Worm (Caenorhabditis elegans) whole organism, L2 larva: Measurements from ENCODE around the gene clec-255.

Experiments used
- C34F6.9 ChIP-seq: fragments of 150-350 bp; optimal IDR thresholded peaks from 2 replicates; lab custom pipeline; 2014; ENCODE audit warnings: missing biosample characterization, missing genetic modification characterization
- F13H6.1 ChIP-seq: sonication (generic microtip); optimal IDR thresholded peaks from 2 replicates; lab custom pipeline; 2016; ENCODE audit warnings: missing genetic modification characterization, missing compliant biosample characterization
- Y55F3AM.14 ChIP-seq: fragments of 200-800 bp; sonication (Bioruptor generic); optimal IDR thresholded peaks from 2 replicates; lab custom pipeline; 2018; ENCODE audit warnings: mild to moderate bottlenecking, missing genetic modification characterization, missing compliant biosample characterization
- ZK546.5 ChIP-seq: sonication (generic microtip); optimal IDR thresholded peaks from 2 replicates; lab custom pipeline; 2017; ENCODE audit warnings: missing biosample characterization, missing genetic modification characterization
- alr-1 ChIP-seq: fragments of 150-350 bp; optimal IDR thresholded peaks from 2 replicates; lab custom pipeline; 2014; ENCODE audit warnings: missing biosample characterization, missing genetic modification characterization
- aly-2 ChIP-seq: fragments of 150-350 bp; optimal IDR thresholded peaks from 2 replicates; lab custom pipeline; 2014; ENCODE audit warnings: missing biosample characterization, missing genetic modification characterization
- ama-1 ChIP-seq: fragments of 150-350 bp; optimal IDR thresholded peaks from 2 replicates; lab custom pipeline; 2018; ENCODE audit warnings: inconsistent platforms
- blmp-1 ChIP-seq: sonication (generic microtip); optimal IDR thresholded peaks from 2 replicates; lab custom pipeline; 2017; ENCODE audit warnings: missing genetic modification characterization, mild to moderate bottlenecking, missing compliant biosample characterization, antibody characterized with exemption, moderate library complexity; ENCODE audit not compliant: insufficient read depth
- ceh-82 ChIP-seq: fragments of 150-350 bp; optimal IDR thresholded peaks from 2 replicates; lab custom pipeline; 2014; ENCODE audit warnings: missing biosample characterization, missing genetic modification characterization
- crh-2 ChIP-seq: sonication (generic microtip); optimal IDR thresholded peaks from 2 replicates; lab custom pipeline; 2017; ENCODE audit warnings: missing biosample characterization, missing genetic modification characterization
- dmd-4 ChIP-seq: sonication (generic microtip); optimal IDR thresholded peaks from 2 replicates; lab custom pipeline; 2017; ENCODE audit warnings: missing biosample characterization, missing genetic modification characterization
- egl-27 ChIP-seq: sonication (generic microtip); optimal IDR thresholded peaks from 3 replicates; lab custom pipeline; 2017; ENCODE audit warnings: missing biosample characterization, missing genetic modification reagents, missing genetic modification characterization
- elt-3 ChIP-seq: sonication (generic microtip); optimal IDR thresholded peaks from 2 replicates; lab custom pipeline; 2017; ENCODE audit warnings: missing biosample characterization, missing genetic modification characterization
- fos-1 ChIP-seq: fragments of 150-350 bp; optimal IDR thresholded peaks from 2 replicates; lab custom pipeline; 2014; ENCODE audit warnings: missing biosample characterization, missing genetic modification characterization
- gmeb-1 ChIP-seq: fragments of 150-350 bp; optimal IDR thresholded peaks from 2 replicates; lab custom pipeline; 2014; ENCODE audit warnings: missing biosample characterization, missing genetic modification characterization
- lin-11 ChIP-seq: fragments of 150-350 bp; sonication (generic microtip); optimal IDR thresholded peaks from 2 replicates; lab custom pipeline; 2014; ENCODE audit warnings: missing biosample characterization, missing genetic modification characterization, inconsistent platforms, mixed read lengths
- lin-13 ChIP-seq: fragments of 150-350 bp; optimal IDR thresholded peaks from 2 replicates; lab custom pipeline; 2014; ENCODE audit warnings: missing biosample characterization, missing genetic modification reagents, missing genetic modification characterization
- lin-39 ChIP-seq: fragments of 150-350 bp; optimal IDR thresholded peaks from 2 replicates; lab custom pipeline; 2014; ENCODE audit warnings: missing biosample characterization, missing genetic modification reagents, missing genetic modification characterization
- lsy-2 ChIP-seq, 2 experiments: fragments of 150-350 bp in 1 of 2; sonication (generic microtip) in 1 of 2; optimal IDR thresholded peaks; 2 replicates each; lab custom pipeline; 2014 to 2017; ENCODE audit warnings: missing biosample characterization in 2 of 2, missing genetic modification characterization in 2 of 2
- mab-5 ChIP-seq: fragments of 150-350 bp; optimal IDR thresholded peaks from 2 replicates; lab custom pipeline; 2014; ENCODE audit warnings: missing biosample characterization, missing genetic modification characterization
- mdl-1 ChIP-seq, 2 experiments: fragments of 150-350 bp in 1 of 2; sonication (generic microtip) in 1 of 2; optimal IDR thresholded peaks; 2 replicates each; lab custom pipeline; 2017; ENCODE audit warnings: missing biosample characterization in 2 of 2, missing genetic modification characterization in 2 of 2
- nhr-10 ChIP-seq: sonication (generic microtip); optimal IDR thresholded peaks from 2 replicates; lab custom pipeline; 2017; ENCODE audit warnings: missing biosample characterization, missing genetic modification characterization
- nhr-12 ChIP-seq: fragments of 150-350 bp; optimal IDR thresholded peaks from 2 replicates; lab custom pipeline; 2014; ENCODE audit warnings: missing biosample characterization, missing genetic modification characterization
- nhr-129 ChIP-seq: fragments of 150-350 bp; optimal IDR thresholded peaks from 2 replicates; lab custom pipeline; 2014; ENCODE audit warnings: missing biosample characterization, missing genetic modification characterization
- nhr-21 ChIP-seq: fragments of 150-350 bp; optimal IDR thresholded peaks from 2 replicates; lab custom pipeline; 2014; ENCODE audit warnings: missing biosample characterization, missing genetic modification characterization
- nhr-23 ChIP-seq: fragments of 150-350 bp; optimal IDR thresholded peaks from 2 replicates; lab custom pipeline; 2014; ENCODE audit warnings: missing biosample characterization, missing genetic modification reagents, missing genetic modification characterization
- nhr-237 ChIP-seq: fragments of 150-350 bp; optimal IDR thresholded peaks from 2 replicates; lab custom pipeline; 2014; ENCODE audit warnings: missing biosample characterization, missing genetic modification characterization
- nhr-25 ChIP-seq: fragments of 150-350 bp; sonication (generic microtip); optimal IDR thresholded peaks from 3 replicates; lab custom pipeline; 2014; ENCODE audit warnings: missing biosample characterization, missing genetic modification characterization
- nhr-6 ChIP-seq: fragments of 150-350 bp; optimal IDR thresholded peaks from 2 replicates; lab custom pipeline; 2014; ENCODE audit warnings: missing biosample characterization, missing genetic modification characterization
- nhr-77 ChIP-seq: fragments of 150-350 bp; optimal IDR thresholded peaks from 2 replicates; lab custom pipeline; 2014; ENCODE audit warnings: missing biosample characterization, missing genetic modification characterization
- sem-4 ChIP-seq: fragments of 150-350 bp; optimal IDR thresholded peaks from 2 replicates; lab custom pipeline; 2014; ENCODE audit warnings: missing biosample characterization, missing genetic modification reagents, missing genetic modification characterization
- skn-1 ChIP-seq: sonication (generic microtip); optimal IDR thresholded peaks from 2 replicates; lab custom pipeline; 2017; ENCODE audit warnings: missing biosample characterization, missing genetic modification characterization
- sma-3 ChIP-seq: sonication (generic microtip); optimal IDR thresholded peaks from 2 replicates; lab custom pipeline; 2016; ENCODE audit warnings: missing genetic modification reagents, missing genetic modification characterization, missing compliant biosample characterization
- snpc-4 ChIP-seq: fragments of 150-350 bp; optimal IDR thresholded peaks from 2 replicates; lab custom pipeline; 2014; ENCODE audit warnings: missing biosample characterization, missing genetic modification characterization
- unc-55 ChIP-seq: fragments of 150-350 bp; sonication (generic microtip); optimal IDR thresholded peaks from 3 replicates; lab custom pipeline; 2014; ENCODE audit warnings: missing biosample characterization, missing genetic modification reagents, missing genetic modification characterization
- unc-62 ChIP-seq: fragments of 150-350 bp; optimal IDR thresholded peaks from 2 replicates; lab custom pipeline; 2014; ENCODE audit warnings: missing biosample characterization, missing genetic modification reagents, missing genetic modification characterization
- zag-1 ChIP-seq: fragments of 150-350 bp; optimal IDR thresholded peaks from 2 replicates; lab custom pipeline; 2014; ENCODE audit warnings: missing biosample characterization, missing genetic modification characterization
- ztf-4 ChIP-seq: fragments of 150-350 bp; optimal IDR thresholded peaks from 2 replicates; lab custom pipeline; 2014; ENCODE audit warnings: missing biosample characterization, missing genetic modification characterization

The clec-255 gene

ce11 chrV:18724076-18724475 lies 46.4 kb downstream of the clec-255 start:
- no peak for TF ChIP-seq nhr-129 (tag; lab: Kevin White, UChicago)
- no peak for TF ChIP-seq ZK546.5 (tag; lab: Kevin White, UChicago)
- TF ChIP-seq lin-39 (tag; lab: Kevin White, UChicago), result no peak
- TF ChIP-seq dmd-4 (tag; lab: Kevin White, UChicago), result no peak
- TF ChIP-seq skn-1, result no peak

DNA sequence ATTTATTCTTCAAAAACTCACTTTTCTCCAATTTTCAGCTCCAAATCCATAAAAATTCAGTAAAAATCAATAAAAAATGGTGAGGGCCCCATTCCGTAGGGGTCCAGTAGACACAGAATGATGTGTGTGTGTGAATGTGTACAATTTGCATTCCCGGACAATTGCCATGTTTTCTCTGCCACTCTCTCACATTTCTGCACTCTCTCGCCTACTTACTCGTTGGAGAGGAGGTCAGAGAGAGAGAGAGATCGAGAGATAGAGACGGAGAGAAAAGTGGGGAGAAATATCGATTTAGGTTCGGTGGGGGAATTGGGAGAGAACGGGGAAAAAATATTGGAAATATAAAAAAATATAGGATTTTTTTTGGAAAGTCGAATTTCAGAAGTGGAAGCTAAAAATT lies 46.9 kb downstream of the clec-255 start:
- TF ChIP-seq lin-39 (tag; lab: Kevin White, UChicago) (no peak), ztf-4 (tag; lab: Kevin White, UChicago) (no peak), sem-4 (peak; percentile 46), lsy-2 (tag; optimal IDR thresholded peaks at IDR 0.05; lab: Kevin White, UChicago) (peak; percentile 72 to 92), zag-1 (tag; lab: Kevin White, UChicago) (peak; percentile 72), mdl-1 (tag; optimal IDR thresholded peaks at IDR 0.05; lab: Kevin White, UChicago) (peak; percentile 16 to 66), lin-11 (tag; lab: Kevin White, UChicago) (no peak), nhr-237 (tag; lab: Kevin White, UChicago) (no peak), unc-62 (GFP tag; lab: Kevin White, UChicago) (no peak), nhr-10 (tag; lab: Kevin White, UChicago) (no peak), elt-3 (tag; lab: Kevin White, UChicago) (no peak), sma-3 (no peak), nhr-25 (tag; lab: Kevin White, UChicago) (peak; percentile 74), mab-5 (peak; percentile 87), ceh-82 (peak; percentile 34), nhr-6 (peak; percentile 67), blmp-1 (tag; lab: Kevin White, UChicago) (no peak), C34F6.9 (tag; lab: Kevin White, UChicago) (peak; percentile 93), nhr-129 (tag; lab: Kevin White, UChicago) (peak; percentile 83), crh-2 (tag; lab: Kevin White, UChicago) (peak; percentile 89), gmeb-1 (tag; lab: Kevin White, UChicago) (peak; percentile 85), unc-55 (GFP tag; lab: Kevin White, UChicago) (peak; percentile 76), nhr-12 (no peak), dmd-4 (tag; lab: Kevin White, UChicago) (no peak), nhr-21 (tag; lab: Kevin White, UChicago) (peak; percentile 58), snpc-4 (tag; lab: Kevin White, UChicago) (peak; percentile 80), F13H6.1 (tag; lab: Kevin White, UChicago) (peak; percentile 89), lin-13 (peak; percentile 79), fos-1 (peak; percentile 70)
- TF ChIP-seq, all 48 proteins: peak for 18

ce11 chrV:18722510-18723299 lies 47.8 kb downstream of the clec-255 start:
- TF ChIP-seq alr-1 (tag; lab: Kevin White, UChicago) (no peak), blmp-1 (tag; lab: Kevin White, UChicago) (no peak), egl-27 (tag; lab: Kevin White, UChicago) (no peak), nhr-129 (tag; lab: Kevin White, UChicago) (no peak), nhr-77 (tag; lab: Kevin White, UChicago) (no peak), nhr-23 (tag; lab: Kevin White, UChicago) (no peak), Y55F3AM.14 (GFP tag; lab: Kevin White, UChicago) (no peak), ama-1 (lab: Kevin White, UChicago) (no peak), F13H6.1 (tag; lab: Kevin White, UChicago) (no peak), unc-62 (GFP tag; lab: Kevin White, UChicago) (no peak), sem-4 (no peak), fos-1 (no peak), ZK546.5 (tag; lab: Kevin White, UChicago) (no peak), aly-2 (tag; lab: Kevin White, UChicago) (no peak), ceh-82 (no peak), lin-11 (tag; lab: Kevin White, UChicago) (no peak), nhr-25 (tag; lab: Kevin White, UChicago) (no peak)
